Worm (Caenorhabditis elegans): ENCODE results near the gene nhr-90.

ce11 chrV:655823-656222, 45.5 kb downstream of the nhr-90 start, which contains the start of gene srh-245:
- no peak for TF ChIP-seq ztf-11 (tag; optimal IDR thresholded peaks at IDR 0.05)
- no peak for TF ChIP-seq unc-39 (tag; optimal IDR thresholded peaks at IDR 0.05)
- no peak for TF ChIP-seq lin-13 (tag; optimal IDR thresholded peaks at IDR 0.05)
- TF ChIP-seq pha-4 (tag; optimal IDR thresholded peaks at IDR 0.05), result no peak
- no peak for TF ChIP-seq lin-32 (GFP tag; optimal IDR thresholded peaks at IDR 0.05)
- no peak for TF ChIP-seq ceh-83 (GFP tag; optimal IDR thresholded peaks at IDR 0.05)

All from whole organism, mixed stage, embryonic.